Worm (Caenorhabditis elegans): Measurements from ENCODE around the gene F54B11.7.

- TF ChIP-seq pqm-1 (tag; optimal IDR thresholded peaks at IDR 0.05) (no peak), mab-9 (GFP tag; IDR thresholded peaks at IDR 0.05) (no peak), nhr-237 (tag; optimal IDR thresholded peaks at IDR 0.05) (no peak)
Observed at ce11 chrX:13637526-13637925, 37.3 kb downstream of the F54B11.7 start.
